Fruit fly (Drosophila melanogaster) whole organism, wandering third instar larva: Measurements from ENCODE around the gene Polr2J.

ENCODE experiments used
- Hr83 ChIP-seq: fragments of 200-300 bp; sonication (Bioruptor generic); optimal IDR thresholded peaks from 2 replicates; lab custom pipeline; 2016; ENCODE audit warnings: missing biosample characterization, mild to moderate bottlenecking, missing genetic modification characterization, moderate library complexity; ENCODE audit not compliant: poor library complexity, severe bottlenecking
- Vsx2 ChIP-seq: fragments of 200-300, 225-300 bp; sonication (Bioruptor generic); optimal IDR thresholded peaks from 2 replicates; lab custom pipeline; 2018; ENCODE audit warnings: missing biosample characterization, missing genetic modification characterization; ENCODE audit not compliant: partially characterized antibody

- no peak for TF ChIP-seq Vsx2
- TF ChIP-seq Hr83 = no peak
Observed at dm6 chr2L:17402493-17402892, 7.7 kb downstream of the Polr2J start.
